Fruit fly (Drosophila melanogaster) whole organism, adult: ENCODE data around the gene pnt.

ENCODE experiments used
- CG11617 ChIP-seq: fragments of 200-800 bp; sonication (Bioruptor generic); optimal IDR thresholded peaks from 2 replicates; lab custom pipeline; 2017; ENCODE audit warnings: mild to moderate bottlenecking, missing biosample characterization, missing genetic modification reagents, missing genetic modification characterization
- CG12768 ChIP-seq: fragments of 200-800 bp; sonication (Bioruptor generic); optimal IDR thresholded peaks from 2 replicates; lab custom pipeline; 2017; ENCODE audit warnings: missing biosample characterization, missing genetic modification characterization, mild to moderate bottlenecking, moderate library complexity, missing genetic modification reagents
- CG14711 ChIP-seq: fragments of 200-800 bp; sonication (Bioruptor generic); optimal IDR thresholded peaks from 2 replicates; lab custom pipeline; 2018; ENCODE audit warnings: missing biosample characterization, mild to moderate bottlenecking, missing genetic modification characterization, moderate library complexity
- CG1620 ChIP-seq: fragments of 200-800 bp; sonication (Bioruptor generic); optimal IDR thresholded peaks from 2 replicates; lab custom pipeline; 2016; ENCODE audit warnings: missing biosample characterization, missing genetic modification characterization
- CG33017 ChIP-seq: fragments of 200-800 bp; sonication (Bioruptor generic); optimal IDR thresholded peaks from 2 replicates; lab custom pipeline; 2018; ENCODE audit warnings: missing biosample characterization, mild to moderate bottlenecking, missing genetic modification characterization, moderate library complexity
- CG5204 ChIP-seq: fragments of 200-800 bp; sonication (Bioruptor generic); optimal IDR thresholded peaks from 2 replicates; lab custom pipeline; 2016; ENCODE audit warnings: missing biosample characterization, missing genetic modification characterization
- CG7045 ChIP-seq: fragments of 200-800 bp; sonication (Bioruptor generic); optimal IDR thresholded peaks from 2 replicates; lab custom pipeline; 2017; ENCODE audit warnings: missing biosample characterization, mild to moderate bottlenecking, missing genetic modification characterization
- CG7101 ChIP-seq: fragments of 200-800 bp; sonication (Bioruptor generic); optimal IDR thresholded peaks from 2 replicates; lab custom pipeline; 2018; ENCODE audit warnings: missing biosample characterization, mild to moderate bottlenecking, missing genetic modification characterization, moderate library complexity
- Clk ChIP-seq: fragments of 200-800 bp; sonication (Bioruptor generic); optimal IDR thresholded peaks from 2 replicates; lab custom pipeline; 2017; ENCODE audit warnings: missing biosample characterization, missing genetic modification characterization
- Crg-1 ChIP-seq: fragments of 200-800 bp; sonication (Bioruptor generic); optimal IDR thresholded peaks from 2 replicates; lab custom pipeline; 2016; ENCODE audit warnings: missing biosample characterization, missing genetic modification characterization
- Hr96 ChIP-seq: fragments of 200-800 bp; sonication (Bioruptor generic); optimal IDR thresholded peaks from 2 replicates; lab custom pipeline; 2016; ENCODE audit warnings: missing biosample characterization, missing genetic modification characterization
- Mnt ChIP-seq: fragments of 200-800 bp; sonication (Bioruptor generic); optimal IDR thresholded peaks from 2 replicates; lab custom pipeline; 2016; ENCODE audit warnings: missing biosample characterization, mild to moderate bottlenecking, missing genetic modification characterization
- bab1 ChIP-seq: fragments of 200-800 bp; sonication (Bioruptor generic); optimal IDR thresholded peaks from 3 replicates; lab custom pipeline; 2019; ENCODE audit warnings: missing biosample characterization, mild to moderate bottlenecking, missing genetic modification characterization, moderate library complexity
- cic ChIP-seq: fragments of 200-800 bp; sonication (Bioruptor generic); optimal IDR thresholded peaks from 2 replicates; lab custom pipeline; 2017; ENCODE audit warnings: missing biosample characterization, mild to moderate bottlenecking, missing genetic modification characterization, moderate library complexity
- cnc ChIP-seq, 2 experiments: fragments of >200 bp; optimal IDR thresholded peaks; 2 replicates each; lab custom pipeline; 2017
- kay ChIP-seq: fragments of 200-800 bp; sonication (Bioruptor generic); peaks from one replicate; lab custom pipeline; 2016; ENCODE audit warnings: missing biosample characterization, missing genetic modification characterization, borderline replicate concordance
- ovo ChIP-seq: fragments of 200-800 bp; sonication (Bioruptor generic); optimal IDR thresholded peaks from 2 replicates; lab custom pipeline; 2016; ENCODE audit warnings: missing biosample characterization, missing genetic modification characterization
- pad ChIP-seq: fragments of 200-800 bp; sonication (Bioruptor generic); optimal IDR thresholded peaks from 3 replicates; lab custom pipeline; 2017; ENCODE audit warnings: missing biosample characterization, missing genetic modification characterization, mild to moderate bottlenecking, moderate library complexity, missing genetic modification reagents
- tj ChIP-seq: fragments of 200-800 bp; sonication (Bioruptor generic); optimal IDR thresholded peaks from 3 replicates; lab custom pipeline; 2017; ENCODE audit warnings: missing biosample characterization, mild to moderate bottlenecking, missing genetic modification characterization, moderate library complexity
- toe ChIP-seq: fragments of 200-800 bp; sonication (Bioruptor generic); optimal IDR thresholded peaks from 2 replicates; lab custom pipeline; 2016; ENCODE audit warnings: missing biosample characterization, missing genetic modification characterization

The pnt gene

DNA sequence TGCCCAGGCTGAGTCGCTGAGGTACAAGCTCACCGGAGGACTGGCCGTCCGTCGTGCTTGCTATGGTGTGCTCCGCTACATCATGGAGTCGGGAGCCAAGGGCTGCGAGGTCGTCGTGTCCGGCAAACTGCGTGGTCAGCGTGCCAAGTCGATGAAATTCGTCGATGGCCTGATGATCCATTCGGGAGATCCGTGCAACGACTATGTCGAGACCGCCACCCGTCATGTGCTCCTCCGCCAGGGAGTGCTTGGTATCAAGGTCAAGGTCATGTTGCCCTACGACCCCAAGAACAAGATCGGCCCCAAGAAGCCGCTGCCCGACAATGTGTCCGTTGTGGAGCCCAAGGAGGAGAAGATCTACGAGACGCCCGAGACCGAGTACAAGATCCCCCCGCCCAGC, 13.5 kb upstream of the pnt start:
- no peak for TF ChIP-seq cnc (optimal IDR thresholded peaks at IDR 0.05; lab: Kevin White, UChicago)
- TF ChIP-seq kay: no peak
- TF ChIP-seq CG7101 (tag; lab: Kevin White, UChicago): no peak
- no peak for TF ChIP-seq Clk

dm6 chr3R:23358565-23359138, 12.7 kb upstream of the pnt start, which contains the start of gene RpS3:
TSS of gene RpS3 (plus strand) at chr3R:23358812.
- TF ChIP-seq Mnt: peak; percentile 94
- no peak for TF ChIP-seq cic
- peak; percentile 12 for TF ChIP-seq toe (GFP tag; lab: Kevin White, UChicago)
- no peak for TF ChIP-seq CG7045 (GFP tag; lab: Kevin White, UChicago)
- TF ChIP-seq bab1 (GFP tag; lab: Kevin White, UChicago): peak; percentile 58
- TF ChIP-seq cnc (optimal IDR thresholded peaks at IDR 0.05; lab: Kevin White, UChicago): no peak
- peak; percentile 72 for TF ChIP-seq CG12768 (GFP tag; lab: Kevin White, UChicago)
- peak; percentile 42 for TF ChIP-seq Crg-1 (GFP tag; lab: Kevin White, UChicago)
- no peak for TF ChIP-seq Clk
- TF ChIP-seq ovo (GFP tag; lab: Kevin White, UChicago): no peak
- TF ChIP-seq CG11617 (GFP tag; lab: Kevin White, UChicago): peak; percentile 32
- peak; percentile 5 for TF ChIP-seq tj (GFP tag; lab: Kevin White, UChicago)
- peak; percentile 32 for TF ChIP-seq CG14711 (tag; lab: Kevin White, UChicago)
- TF ChIP-seq CG33017 (tag; lab: Kevin White, UChicago): peak; percentile 6
- no peak for TF ChIP-seq CG5204
- no peak for TF ChIP-seq kay
- TF ChIP-seq CG7101 (tag; lab: Kevin White, UChicago): peak; percentile 46
- no peak for TF ChIP-seq pad (GFP tag; lab: Kevin White, UChicago)
- TF ChIP-seq Hr96: peak; percentile 3
- no peak for TF ChIP-seq CG1620 (GFP tag; lab: Kevin White, UChicago)

dm6 chr3R:23356920-23357386, 11.0 kb upstream of the pnt start:
- no peak for TF ChIP-seq Hr96
- TF ChIP-seq ovo (GFP tag; lab: Kevin White, UChicago): no peak
- no peak for TF ChIP-seq pad (GFP tag; lab: Kevin White, UChicago)
- peak; percentile 40 for TF ChIP-seq CG12768 (GFP tag; lab: Kevin White, UChicago)
- no peak for TF ChIP-seq Crg-1 (GFP tag; lab: Kevin White, UChicago)
- TF ChIP-seq CG1620 (GFP tag; lab: Kevin White, UChicago): no peak
- TF ChIP-seq Clk: no peak
- TF ChIP-seq Mnt: no peak
- TF ChIP-seq CG7045 (GFP tag; lab: Kevin White, UChicago): peak; percentile 63
- peak; percentile 81 for TF ChIP-seq CG33017 (tag; lab: Kevin White, UChicago)
- TF ChIP-seq CG11617 (GFP tag; lab: Kevin White, UChicago): peak; percentile 65
- no peak for TF ChIP-seq bab1 (GFP tag; lab: Kevin White, UChicago)
- TF ChIP-seq toe (GFP tag; lab: Kevin White, UChicago): no peak
- TF ChIP-seq cic: no peak
- TF ChIP-seq tj (GFP tag; lab: Kevin White, UChicago): no peak
- TF ChIP-seq CG14711 (tag; lab: Kevin White, UChicago): peak; percentile 78
- no peak for TF ChIP-seq cnc (optimal IDR thresholded peaks at IDR 0.05; lab: Kevin White, UChicago)
- no peak for TF ChIP-seq kay
- peak; percentile 76 for TF ChIP-seq CG7101 (tag; lab: Kevin White, UChicago)
- no peak for TF ChIP-seq CG5204

DNA sequence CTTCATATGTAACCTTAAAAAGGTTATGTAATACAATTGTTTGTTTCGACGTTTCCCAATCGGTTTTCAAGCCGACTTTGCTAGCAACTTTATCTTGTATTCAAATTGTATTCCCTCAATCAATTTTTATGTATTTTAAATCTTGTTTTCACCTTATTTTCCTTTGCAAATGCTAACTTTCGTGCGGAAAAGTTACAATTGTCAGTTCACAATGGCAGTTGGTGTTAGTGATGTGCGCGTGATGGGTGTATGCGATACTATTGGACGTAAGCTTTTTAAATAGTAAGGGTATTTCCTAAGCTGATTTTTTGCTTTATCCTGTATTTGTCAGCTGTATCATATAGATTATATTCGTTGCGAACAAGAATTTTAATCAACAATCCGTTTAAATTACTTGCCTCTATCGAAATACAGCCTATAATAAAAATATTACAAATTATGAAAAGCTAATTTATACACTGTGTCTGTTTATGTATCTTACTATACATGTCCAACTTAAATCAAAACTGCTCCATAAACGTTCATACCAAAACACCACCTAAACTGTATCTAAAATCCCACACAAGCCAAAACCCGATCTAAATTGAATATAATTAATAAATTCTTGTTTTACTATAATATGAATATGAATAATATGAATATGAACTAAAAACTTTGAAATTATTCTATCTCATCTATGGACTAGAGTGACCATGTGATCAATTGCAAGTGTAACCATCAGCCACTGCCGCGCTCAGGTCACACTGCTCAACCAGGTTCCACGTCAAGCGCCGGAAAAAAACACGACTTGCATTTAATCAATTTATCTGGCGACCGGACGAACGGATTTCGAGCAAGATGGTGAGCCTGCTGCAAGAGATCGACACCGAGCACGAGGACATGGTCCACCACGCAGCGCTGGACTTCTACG, 10.1 kb upstream of the pnt start, which contains the start of the genes ATPsynCF6 and Sec13:
Gene ATPsynCF6, minus strand, starts transcription at position 236 of the 910 bp plus-strand sequence.
Gene Sec13, plus strand, starts transcription at position 450 of the 910 bp plus-strand sequence.
- peak; percentile 14 for TF ChIP-seq tj (GFP tag; lab: Kevin White, UChicago)
- peak; percentile 51 for TF ChIP-seq bab1 (GFP tag; lab: Kevin White, UChicago)
- peak; percentile 8 for TF ChIP-seq ovo (GFP tag; lab: Kevin White, UChicago)
- peak; percentile 60 for TF ChIP-seq CG7045 (GFP tag; lab: Kevin White, UChicago)
- TF ChIP-seq CG11617 (GFP tag; lab: Kevin White, UChicago): no peak
- TF ChIP-seq CG7101 (tag; lab: Kevin White, UChicago): peak; percentile 29
- TF ChIP-seq CG12768 (GFP tag; lab: Kevin White, UChicago): peak; percentile 49
- TF ChIP-seq Mnt: peak; percentile 13
- no peak for TF ChIP-seq CG1620 (GFP tag; lab: Kevin White, UChicago)
- TF ChIP-seq CG5204: no peak
- no peak for TF ChIP-seq cic
- TF ChIP-seq cnc (optimal IDR thresholded peaks at IDR 0.05; lab: Kevin White, UChicago): no peak
- TF ChIP-seq Clk: no peak
- TF ChIP-seq CG33017 (tag; lab: Kevin White, UChicago): peak; percentile 12
- peak; percentile 88 for TF ChIP-seq toe (GFP tag; lab: Kevin White, UChicago)
- TF ChIP-seq Crg-1 (GFP tag; lab: Kevin White, UChicago): no peak
- TF ChIP-seq CG14711 (tag; lab: Kevin White, UChicago): peak; percentile 33
- TF ChIP-seq kay: no peak
- peak; percentile 53 for TF ChIP-seq Hr96
- TF ChIP-seq pad (GFP tag; lab: Kevin White, UChicago): peak; percentile 13
